Worm (Caenorhabditis elegans) whole organism, early embryonic: Measurements from ENCODE around the gene ppgn-1.

Experiments used
- ama-1 ChIP-seq: fragments of 150-350 bp; optimal IDR thresholded peaks from 2 replicates; lab custom pipeline; 2014
- ceh-13 ChIP-seq: fragments of 200-800 bp; sonication (Bioruptor generic); optimal IDR thresholded peaks from 2 replicates; lab custom pipeline; 2018; ENCODE audit warnings: mild to moderate bottlenecking, missing genetic modification characterization, missing compliant biosample characterization
- ets-7 ChIP-seq: sonication (generic microtip); optimal IDR thresholded peaks from 2 replicates; lab custom pipeline; 2016; ENCODE audit warnings: missing genotype, missing genetic modification characterization, missing compliant biosample characterization
- flt-1 ChIP-seq: fragments of 200-800 bp; sonication (Bioruptor generic); IDR thresholded peaks from 2 replicates; pipeline ENCODE4 v1.3.6; 2022; ENCODE audit warnings: missing genetic modification characterization, missing compliant biosample characterization
- hmg-4 ChIP-seq: fragments of 200-800 bp; sonication (Bioruptor generic); optimal IDR thresholded peaks from 2 replicates; lab custom pipeline; 2018; ENCODE audit warnings: mild to moderate bottlenecking, missing genetic modification characterization, missing compliant biosample characterization
- hnd-1 ChIP-seq: sonication (generic microtip); optimal IDR thresholded peaks from 2 replicates; lab custom pipeline; 2016; ENCODE audit warnings: missing genetic modification characterization, missing compliant biosample characterization
- pes-1 ChIP-seq: fragments of 200-800 bp; sonication (Bioruptor generic); IDR thresholded peaks from 2 replicates; pipeline ENCODE4 v1.3.6; 2022; ENCODE audit warnings: missing genetic modification reagents, missing genetic modification characterization, missing compliant biosample characterization
- tbx-11 ChIP-seq: fragments of 200-800 bp; sonication (Bioruptor generic); IDR thresholded peaks from 2 replicates; pipeline ENCODE4 v1.3.6; 2022; ENCODE audit warnings: missing genetic modification characterization, missing compliant biosample characterization
- tbx-37 ChIP-seq: fragments of 200-800 bp; sonication (Bioruptor generic); conservative IDR thresholded peaks from 2 replicates; pipeline ENCODE4 v1.3.6; 2022; ENCODE audit warnings: missing genetic modification reagents, missing genetic modification characterization, missing compliant biosample characterization
- tra-4 ChIP-seq: sonication (generic microtip); optimal IDR thresholded peaks from 2 replicates; lab custom pipeline; 2017; ENCODE audit warnings: missing genetic modification characterization, missing compliant biosample characterization

DNA sequence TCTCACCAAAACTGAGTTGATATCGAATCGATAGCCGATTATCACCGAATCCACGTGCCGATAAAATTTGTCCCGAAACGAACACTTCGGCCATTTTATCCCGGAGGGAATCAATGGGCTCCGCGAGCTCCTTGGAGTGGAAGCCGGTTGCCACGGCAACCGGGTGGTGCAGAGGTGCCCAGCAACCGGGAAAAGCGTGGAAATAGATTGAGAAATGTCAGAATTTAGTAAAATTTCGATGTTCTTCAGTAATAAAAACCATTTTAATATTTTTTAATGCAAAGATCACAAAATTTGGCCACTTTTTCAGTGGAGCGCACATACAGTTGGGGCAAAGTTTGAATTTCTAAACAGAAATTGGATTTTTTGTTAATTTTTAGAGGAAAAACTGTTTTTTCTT is 42.3 kb downstream of the ppgn-1 start, which contains the start of gene mksr-2:
- TF ChIP-seq ama-1 (lab: Kevin White, UChicago), result no peak
- no peak for TF ChIP-seq flt-1 (GFP tag; lab: Robert Waterston, UW)
- no peak for TF ChIP-seq ceh-13 (GFP tag; lab: Kevin White, UChicago)
- TF ChIP-seq tbx-11 (GFP tag; lab: Robert Waterston, UW), result no peak
- no peak for TF ChIP-seq hmg-4 (GFP tag; lab: Kevin White, UChicago)
- no peak for TF ChIP-seq tra-4 (tag; lab: Kevin White, UChicago)
- no peak for TF ChIP-seq pes-1 (GFP tag; lab: Robert Waterston, UW)
- TF ChIP-seq hnd-1 (tag; lab: Kevin White, UChicago), result no peak
- no peak for TF ChIP-seq tbx-37 (GFP tag; lab: Robert Waterston, UW)
- TF ChIP-seq ets-7 (tag; lab: Kevin White, UChicago), result no peak
